Fruit fly (Drosophila melanogaster) Kc167 (cell line): ENCODE results near the gene CG4631.

Experiments
- Myc ChIP-seq: fragments of >200 bp; optimal IDR thresholded peaks from 2 replicates; lab custom pipeline; 2017; ENCODE audit warnings: missing external identifiers
- psq ChIP-seq: fragments of >200 bp; optimal IDR thresholded peaks from 2 replicates; lab custom pipeline; 2017; ENCODE audit warnings: missing external identifiers

dm6 chr2L:16562379-16562778 is 44.8 kb upstream of the CG4631 start:
- TF ChIP-seq psq (lab: Kevin White, UChicago): no peak
- TF ChIP-seq Myc (lab: Kevin White, UChicago): no peak
